Worm (Caenorhabditis elegans) whole organism, early embryonic: Measurements from ENCODE around the gene nhr-242.

Source experiments
- ama-1 ChIP-seq: fragments of 150-350 bp; optimal IDR thresholded peaks from 2 replicates; lab custom pipeline; 2014
- ceh-36 ChIP-seq: sonication (generic microtip); optimal IDR thresholded peaks from 2 replicates; lab custom pipeline; 2016; ENCODE audit warnings: missing genetic modification characterization, inconsistent platforms, missing compliant biosample characterization
- flt-1 ChIP-seq: fragments of 200-800 bp; sonication (Bioruptor generic); IDR thresholded peaks from 2 replicates; pipeline ENCODE4 v1.3.6; 2022; ENCODE audit warnings: missing genetic modification characterization, missing compliant biosample characterization
- scrt-1 ChIP-seq: fragments of 200-800 bp; sonication (Bioruptor generic); IDR thresholded peaks from 2 replicates; pipeline ENCODE4 v1.3.6; 2022; ENCODE audit warnings: missing genetic modification characterization, missing compliant biosample characterization
- tbx-37 ChIP-seq: fragments of 200-800 bp; sonication (Bioruptor generic); conservative IDR thresholded peaks from 2 replicates; pipeline ENCODE4 v1.3.6; 2022; ENCODE audit warnings: missing genetic modification reagents, missing genetic modification characterization, missing compliant biosample characterization
- tra-4 ChIP-seq: sonication (generic microtip); optimal IDR thresholded peaks from 2 replicates; lab custom pipeline; 2017; ENCODE audit warnings: missing genetic modification characterization, missing compliant biosample characterization

ce11 chrIV:2610974-2611373 lies 29.6 kb upstream of the nhr-242 start:
- TF ChIP-seq ama-1 (lab: Kevin White, UChicago) (no peak), tra-4 (tag; lab: Kevin White, UChicago) (no peak), flt-1 (GFP tag; lab: Robert Waterston, UW) (no peak), tbx-37 (GFP tag; lab: Robert Waterston, UW) (no peak), ceh-36 (tag; lab: Kevin White, UChicago) (no peak), scrt-1 (GFP tag; lab: Robert Waterston, UW) (no peak)
